Worm (Caenorhabditis elegans) whole organism, young adult: Measurements from ENCODE around the gene F17A9.5.

ENCODE experiments used
- C06A6.2 ChIP-seq: fragments of 200-800 bp; sonication (Bioruptor generic); conservative IDR thresholded peaks from 2 replicates; pipeline ENCODE4 v1.3.6; 2022; ENCODE audit warnings: missing genetic modification characterization, missing compliant biosample characterization
- F23B12.7 ChIP-seq: sonication (generic microtip); optimal IDR thresholded peaks from 2 replicates; lab custom pipeline; 2017; ENCODE audit warnings: missing genetic modification characterization, mild to moderate bottlenecking, missing compliant biosample characterization, antibody characterized with exemption, moderate library complexity; ENCODE audit not compliant: insufficient read depth
- F52B5.7 ChIP-seq: sonication (generic microtip); optimal IDR thresholded peaks from 2 replicates; lab custom pipeline; 2016; ENCODE audit warnings: mild to moderate bottlenecking, missing genetic modification characterization, missing compliant biosample characterization
- K11D2.4 ChIP-seq: fragments of 200-800 bp; sonication (Bioruptor generic); IDR thresholded peaks from 2 replicates; pipeline ENCODE4 v1.3.6; 2022; ENCODE audit warnings: missing genetic modification reagents, missing genetic modification characterization, missing compliant biosample characterization
- K12H6.12 ChIP-seq: fragments of 200-800 bp; sonication (Bioruptor generic); optimal IDR thresholded peaks from 2 replicates; lab custom pipeline; 2018; ENCODE audit warnings: mild to moderate bottlenecking, missing genetic modification characterization, missing compliant biosample characterization
- Y95B8A.8 ChIP-seq: fragments of 200-800 bp; sonication (Bioruptor generic); IDR thresholded peaks from 2 replicates; pipeline ENCODE4 v1.3.6; 2022; ENCODE audit warnings: missing genetic modification reagents, missing genetic modification characterization, missing compliant biosample characterization
- ZK185.1 ChIP-seq: sonication (generic microtip); optimal IDR thresholded peaks from 2 replicates; lab custom pipeline; 2016; ENCODE audit warnings: mild to moderate bottlenecking, missing genetic modification characterization, missing compliant biosample characterization; ENCODE audit not compliant: poor library complexity, severe bottlenecking
- akir-1 ChIP-seq: fragments of 200-800 bp; sonication (Bioruptor generic); optimal IDR thresholded peaks from 2 replicates; lab custom pipeline; 2018; ENCODE audit warnings: mild to moderate bottlenecking, missing genetic modification characterization, moderate library complexity, missing compliant biosample characterization
- aptf-2 ChIP-seq: fragments of 200-800 bp; sonication (Bioruptor generic); conservative IDR thresholded peaks from 2 replicates; pipeline ENCODE4 v1.3.6; 2022; ENCODE audit warnings: missing genetic modification reagents, missing genetic modification characterization, missing compliant biosample characterization
- dox-1 ChIP-seq: fragments of 200-800 bp; sonication (Bioruptor generic); IDR thresholded peaks from 2 replicates; pipeline ENCODE4 v1.3.6; 2022; ENCODE audit warnings: missing genetic modification reagents, missing genetic modification characterization, missing compliant biosample characterization
- dpff-1 ChIP-seq: sonication (generic microtip); optimal IDR thresholded peaks from 2 replicates; lab custom pipeline; 2017; ENCODE audit warnings: mild to moderate bottlenecking, missing genetic modification characterization, missing compliant biosample characterization
- hmg-1.2 ChIP-seq: fragments of 200-800 bp; sonication (Bioruptor generic); IDR thresholded peaks from 2 replicates; pipeline ENCODE4 v1.3.6; 2022; ENCODE audit warnings: missing genetic modification reagents, missing genetic modification characterization, missing compliant biosample characterization
- lir-1 ChIP-seq: fragments of 200-800 bp; sonication (Bioruptor generic); conservative IDR thresholded peaks from 2 replicates; pipeline ENCODE4 v1.3.6; 2022; ENCODE audit warnings: missing genetic modification reagents, missing genetic modification characterization, missing compliant biosample characterization
- madf-10 ChIP-seq: sonication (generic microtip); optimal IDR thresholded peaks from 2 replicates; lab custom pipeline; 2016; ENCODE audit warnings: mild to moderate bottlenecking, missing genetic modification characterization, missing compliant biosample characterization
- nhr-120 ChIP-seq: fragments of 200-800 bp; sonication (Bioruptor generic); IDR thresholded peaks from 2 replicates; pipeline ENCODE4 v1.3.6; 2022; ENCODE audit warnings: missing genetic modification characterization, missing compliant biosample characterization
- sdz-38 ChIP-seq: sonication (generic microtip); optimal IDR thresholded peaks from 2 replicates; lab custom pipeline; 2016; ENCODE audit warnings: missing genotype, missing genetic modification characterization, missing compliant biosample characterization
- unc-130 ChIP-seq: sonication (generic microtip); optimal IDR thresholded peaks from 2 replicates; lab custom pipeline; 2016; ENCODE audit warnings: missing genetic modification reagents, missing genetic modification characterization, missing compliant biosample characterization
- ztf-25 ChIP-seq: fragments of 200-800 bp; sonication (Bioruptor generic); IDR thresholded peaks from 2 replicates; pipeline ENCODE4 v1.3.6; 2022; ENCODE audit warnings: missing genetic modification reagents, missing genetic modification characterization, missing compliant biosample characterization
- ztf-26 ChIP-seq: sonication (generic microtip); optimal IDR thresholded peaks from 2 replicates; lab custom pipeline; 2017; ENCODE audit warnings: missing genetic modification characterization, missing compliant biosample characterization

F17A9.5 gene

ce11 chrV:6067112-6067511 is 45.7 kb downstream of the F17A9.5 start, which contains the start of gene srh-10:
Gene srh-10, minus strand, starts transcription at chrV:6067140.
- TF ChIP-seq ztf-26 (no peak), F23B12.7 (tag; lab: Kevin White, UChicago) (no peak), hmg-1.2 (GFP tag; lab: Robert Waterston, UW) (no peak), C06A6.2 (GFP tag; lab: Robert Waterston, UW) (no peak), nhr-120 (GFP tag; lab: Robert Waterston, UW) (no peak), K11D2.4 (GFP tag; lab: Robert Waterston, UW) (no peak), aptf-2 (GFP tag; lab: Robert Waterston, UW) (no peak), akir-1 (no peak), ZK185.1 (no peak), lir-1 (GFP tag; lab: Robert Waterston, UW) (no peak), dpff-1 (tag; lab: Kevin White, UChicago) (no peak), ztf-25 (GFP tag; lab: Robert Waterston, UW) (no peak), dox-1 (GFP tag; lab: Robert Waterston, UW) (no peak), K12H6.12 (tag; lab: Kevin White, UChicago) (no peak), sdz-38 (no peak)

ce11 chrV:6063330-6063729 is 49.5 kb downstream of the F17A9.5 start, which contains the start of gene Y38A10A.2:
Gene Y38A10A.2, minus strand, starts transcription at chrV:6063430.
- TF ChIP-seq Y95B8A.8 (GFP tag; lab: Robert Waterston, UW) (no peak), sdz-38 (no peak), F52B5.7 (no peak), unc-130 (GFP tag; lab: Kevin White, UChicago) (no peak), nhr-120 (GFP tag; lab: Robert Waterston, UW) (no peak), madf-10 (no peak)
- TF ChIP-seq, all 124 proteins: peak for 0
